Worm (Caenorhabditis elegans): Measurements from ENCODE around the gene T08G3.11.

T08G3.11 gene

ce11 chrV:16443626-16444025, 35.5 kb downstream of the T08G3.11 start, which contains the start of gene srh-141:
TSS of gene srh-141 (plus strand) at chrV:16443926.
- no peak for TF ChIP-seq skn-1 (tag; optimal IDR thresholded peaks at IDR 0.05)
- TF ChIP-seq elt-3 (tag; optimal IDR thresholded peaks at IDR 0.05) = no peak
- TF ChIP-seq unc-39 (tag; optimal IDR thresholded peaks at IDR 0.05) = no peak
- TF ChIP-seq nhr-77 (tag; optimal IDR thresholded peaks at IDR 0.05) = no peak
- TF ChIP-seq C34F6.9 (tag; optimal IDR thresholded peaks at IDR 0.05) = no peak
- no peak for TF ChIP-seq crh-2 (tag; optimal IDR thresholded peaks at IDR 0.05)

- no peak for TF ChIP-seq zag-1 (tag; optimal IDR thresholded peaks at IDR 0.05)
- TF ChIP-seq unc-39 (tag; optimal IDR thresholded peaks at IDR 0.05) = no peak
- TF ChIP-seq sma-9 (GFP tag; optimal IDR thresholded peaks at IDR 0.05) = no peak
- TF ChIP-seq sma-9 (tag; optimal IDR thresholded peaks at IDR 0.05) = no peak
- TF ChIP-seq lin-39 (tag; optimal IDR thresholded peaks at IDR 0.05) = no peak
- TF ChIP-seq mdl-1 (tag; optimal IDR thresholded peaks at IDR 0.05) = no peak
- no peak for TF ChIP-seq aly-2 (tag; optimal IDR thresholded peaks at IDR 0.05)
These were observed 41.6 kb downstream of the T08G3.11 start, which contains the start of gene F26D2.15 for ce11 chrV:16437546-16437945. TSS of gene F26D2.15 (plus strand) at chrV:16437846.

DNA sequence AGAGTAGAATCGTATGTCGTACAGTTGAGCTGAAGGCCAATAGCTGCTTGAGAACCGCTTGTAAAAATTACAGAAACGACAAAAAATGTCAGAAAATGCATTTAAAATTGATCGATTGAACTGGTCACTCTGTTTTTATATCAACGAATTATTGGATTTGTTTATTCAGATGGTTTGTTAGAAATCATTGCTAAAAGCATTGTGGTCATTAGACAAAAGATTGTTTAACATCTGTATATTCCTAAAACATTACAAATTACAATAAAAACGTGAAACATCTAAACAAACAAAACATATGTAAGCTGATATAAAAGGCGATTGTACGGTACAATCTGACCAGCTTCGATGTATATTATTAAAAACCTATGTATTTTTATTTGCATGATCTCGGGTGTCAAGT, 43.7 kb downstream of the T08G3.11 start, which contains the start of the genes F26D2.13 and F26D2.14:
F26D2.13 (minus strand) TSS at position 101 of the 400 bp plus-strand sequence.
F26D2.14 (plus strand) TSS at position 346 of the 400 bp plus-strand sequence.
- no peak for TF ChIP-seq snpc-4 (tag; optimal IDR thresholded peaks at IDR 0.05)
- TF ChIP-seq peb-1 (tag; optimal IDR thresholded peaks at IDR 0.05) = no peak
- no peak for TF ChIP-seq elt-3 (tag; optimal IDR thresholded peaks at IDR 0.05)
- no peak for TF ChIP-seq zag-1 (tag; optimal IDR thresholded peaks at IDR 0.05)
- TF ChIP-seq fos-1 (tag; optimal IDR thresholded peaks at IDR 0.05) = no peak
- no peak for TF ChIP-seq sem-4 (tag; optimal IDR thresholded peaks at IDR 0.05)
- no peak for TF ChIP-seq skn-1 (tag; optimal IDR thresholded peaks at IDR 0.05)
- no peak for TF ChIP-seq nhr-23 (tag; optimal IDR thresholded peaks at IDR 0.05)
- no peak for TF ChIP-seq ceh-16 (tag; optimal IDR thresholded peaks at IDR 0.05)
- TF ChIP-seq Y55F3AM.14 (GFP tag; optimal IDR thresholded peaks at IDR 0.05) = no peak
- no peak for TF ChIP-seq F13H6.1 (tag; optimal IDR thresholded peaks at IDR 0.05)

DNA sequence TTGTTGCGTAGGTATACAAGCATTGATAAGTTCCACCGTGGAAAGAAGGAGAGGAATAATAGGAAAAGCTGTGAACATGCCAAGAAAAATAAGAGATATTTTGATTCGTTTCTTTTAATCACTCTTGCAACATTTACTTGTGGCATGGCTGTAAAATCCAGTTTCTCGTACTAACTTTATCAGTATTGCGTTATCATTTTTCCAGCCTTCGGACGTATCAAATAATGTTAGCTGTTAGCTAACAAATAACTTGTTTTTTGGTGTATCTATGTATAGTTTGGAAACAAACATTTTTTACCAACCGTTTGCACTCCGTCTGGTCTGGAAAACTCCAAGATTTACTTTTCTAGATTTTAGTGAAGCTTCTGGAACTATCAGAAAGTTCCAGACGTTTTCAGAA, 45.7 kb downstream of the T08G3.11 start, which contains the start of gene clec-234:
clec-234 (minus strand) TSS at position 101 of the 400 bp plus-strand sequence.
- TF ChIP-seq blmp-1 (tag; optimal IDR thresholded peaks at IDR 0.05; ENCODE audit: insufficient read depth) (no peak), alr-1 (tag; optimal IDR thresholded peaks at IDR 0.05) (no peak), ama-1 (optimal IDR thresholded peaks at IDR 0.05) (no peak), ztf-11 (tag; optimal IDR thresholded peaks at IDR 0.05) (no peak), mdl-1 (tag; optimal IDR thresholded peaks at IDR 0.05) (no peak), lsy-2 (tag; optimal IDR thresholded peaks at IDR 0.05) (no peak), mab-5 (tag; optimal IDR thresholded peaks at IDR 0.05) (no peak), egl-27 (tag; optimal IDR thresholded peaks at IDR 0.05) (no peak), nhr-77 (tag; optimal IDR thresholded peaks at IDR 0.05) (no peak), fos-1 (tag; optimal IDR thresholded peaks at IDR 0.05) (no peak), ceh-82 (tag; optimal IDR thresholded peaks at IDR 0.05) (no peak), unc-62 (GFP tag; optimal IDR thresholded peaks at IDR 0.05) (no peak), sma-3 (GFP tag; optimal IDR thresholded peaks at IDR 0.05) (no peak), gmeb-1 (tag; optimal IDR thresholded peaks at IDR 0.05) (no peak), lin-39 (tag; optimal IDR thresholded peaks at IDR 0.05) (no peak), aly-2 (tag; optimal IDR thresholded peaks at IDR 0.05) (no peak), sem-4 (tag; optimal IDR thresholded peaks at IDR 0.05) (no peak), unc-55 (GFP tag; optimal IDR thresholded peaks at IDR 0.05) (no peak), dmd-4 (tag; optimal IDR thresholded peaks at IDR 0.05) (no peak)

DNA sequence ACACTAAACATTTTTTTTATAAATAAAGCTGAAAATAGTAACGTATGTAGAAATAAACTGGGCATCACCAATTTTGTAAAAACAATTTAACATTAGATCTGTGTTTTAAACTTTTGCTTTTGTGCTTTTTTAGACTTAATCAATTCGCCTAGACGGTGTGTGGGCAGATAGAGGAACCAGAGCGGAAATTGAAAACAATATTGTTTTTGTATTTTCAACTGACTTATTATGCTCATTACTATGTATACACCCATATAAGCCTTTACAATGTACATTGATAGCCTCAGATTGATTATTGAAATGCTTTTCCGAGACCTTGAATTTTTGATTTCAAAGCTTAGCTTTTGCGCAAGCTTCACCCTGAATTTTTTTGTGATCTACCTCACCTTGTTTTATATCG, 49.2 kb downstream of the T08G3.11 start, which contains the start of gene str-73:
str-73 (plus strand) TSS at position 301 of the 400 bp plus-strand sequence.
- TF ChIP-seq mab-5 (tag; optimal IDR thresholded peaks at IDR 0.05) = no peak
- no peak for TF ChIP-seq snpc-4 (tag; optimal IDR thresholded peaks at IDR 0.05)

DNA sequence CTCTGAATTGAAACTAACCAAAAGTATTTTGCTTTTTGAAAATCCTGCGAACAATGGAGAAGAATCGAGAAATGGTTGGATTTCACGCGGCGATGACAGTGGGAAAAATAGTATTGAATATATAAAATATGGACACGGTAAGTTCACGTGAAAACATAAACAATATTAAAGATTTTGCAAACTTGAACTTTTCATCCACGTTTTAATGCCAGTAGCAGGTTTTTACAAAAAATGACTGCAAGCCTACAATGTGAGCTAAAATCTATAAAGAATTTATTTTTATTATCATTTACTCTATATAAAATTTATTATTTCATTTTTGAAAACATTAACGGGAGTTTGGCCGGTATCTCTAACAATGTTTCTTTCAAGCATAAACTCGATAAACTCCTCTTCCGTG, 49.7 kb downstream of the T08G3.11 start, which contains the start of gene F26D2.10:
F26D2.10 (minus strand) TSS at position 101 of the 400 bp plus-strand sequence.
- TF ChIP-seq ZK546.5 (tag; optimal IDR thresholded peaks at IDR 0.05) (no peak), sma-9 (GFP tag; optimal IDR thresholded peaks at IDR 0.05) (no peak), sma-9 (tag; optimal IDR thresholded peaks at IDR 0.05) (no peak), lin-11 (tag; optimal IDR thresholded peaks at IDR 0.05) (no peak), mdl-1 (tag; optimal IDR thresholded peaks at IDR 0.05) (no peak), mbf-1 (tag; optimal IDR thresholded peaks at IDR 0.05) (no peak), snpc-4 (tag; optimal IDR thresholded peaks at IDR 0.05) (no peak), ztf-1 (GFP tag; conservative IDR thresholded peaks at IDR 0.05) (no peak), alr-1 (tag; optimal IDR thresholded peaks at IDR 0.05) (no peak), R02D3.7 (tag; optimal IDR thresholded peaks at IDR 0.05) (no peak)

Measured in whole organism, L2 larva.